Worm (Caenorhabditis elegans): ENCODE measurements around the gene R08C7.11.

DNA sequence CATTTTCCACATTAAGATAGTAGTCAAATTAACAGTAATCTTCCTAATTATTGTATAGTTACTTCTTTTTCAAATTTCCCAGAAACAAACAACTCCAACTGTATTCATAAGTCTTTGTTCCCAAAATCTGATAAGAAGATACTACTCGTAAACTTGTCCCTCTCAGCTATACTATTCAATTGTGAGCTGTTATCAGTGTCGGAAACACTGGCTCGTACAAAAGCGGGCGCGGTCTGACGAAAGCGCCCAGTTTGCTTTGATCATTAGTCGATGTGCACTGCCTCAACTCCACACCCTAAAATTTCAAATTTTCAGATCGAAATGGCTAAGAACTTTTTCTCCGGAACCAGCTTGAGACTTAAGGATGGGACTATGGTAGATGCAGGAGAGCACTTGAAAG, 32.0 kb upstream of the R08C7.11 start, which contains the start of gene trx-3:
- TF ChIP-seq pax-1 (tag; optimal IDR thresholded peaks at IDR 0.05) (no peak), tbx-2 (tag; optimal IDR thresholded peaks at IDR 0.05) (no peak), pha-2 (tag; optimal IDR thresholded peaks at IDR 0.05) (no peak)

Data from whole organism, late embryonic.